Worm (Caenorhabditis elegans): Measurements from ENCODE around the gene F40F12.3.

ce11 chrIII:9928777-9929176 lies 8.1 kb upstream of the F40F12.3 start, which contains the start of gene ttr-1:
- TF ChIP-seq pha-4 (tag; optimal IDR thresholded peaks at IDR 0.05) (no peak), elt-3 (tag; optimal IDR thresholded peaks at IDR 0.05) (no peak), unc-39 (tag; optimal IDR thresholded peaks at IDR 0.05) (no peak), unc-62 (GFP tag; optimal IDR thresholded peaks at IDR 0.05) (no peak), bed-3 (GFP tag; optimal IDR thresholded peaks at IDR 0.05) (no peak), nhr-76 (tag; optimal IDR thresholded peaks at IDR 0.05) (no peak), mab-5 (tag; optimal IDR thresholded peaks at IDR 0.05) (no peak), nhr-28 (tag; optimal IDR thresholded peaks at IDR 0.05) (no peak), nhr-237 (tag; optimal IDR thresholded peaks at IDR 0.05) (no peak), nhr-2 (tag; optimal IDR thresholded peaks at IDR 0.05) (no peak), snpc-4 (tag; optimal IDR thresholded peaks at IDR 0.05) (no peak), M03D4.4 (tag; optimal IDR thresholded peaks at IDR 0.05) (no peak)

Measured in whole organism, mixed stage, embryonic.